Worm (Caenorhabditis elegans): ENCODE data around the gene bet-2.

- TF ChIP-seq M03D4.4 (tag; optimal IDR thresholded peaks at IDR 0.05) = no peak
- no peak for TF ChIP-seq nhr-76 (tag; optimal IDR thresholded peaks at IDR 0.05)
- TF ChIP-seq hlh-1 (tag; optimal IDR thresholded peaks at IDR 0.05) = no peak
- no peak for TF ChIP-seq elt-3 (tag; optimal IDR thresholded peaks at IDR 0.05)
- no peak for TF ChIP-seq sptf-1 (tag; optimal IDR thresholded peaks at IDR 0.05)
- TF ChIP-seq nhr-237 (tag; optimal IDR thresholded peaks at IDR 0.05) = no peak
- no peak for TF ChIP-seq lin-13 (tag; optimal IDR thresholded peaks at IDR 0.05)
Measured at ce11 chrX:10534625-10535244, 34.3 kb upstream of the bet-2 start.

Measured in whole organism, mixed stage, embryonic.